Worm (Caenorhabditis elegans) whole organism, L2 larva: ENCODE results near the gene F08F3.8.

ENCODE experiments used
- C34F6.9 ChIP-seq: fragments of 150-350 bp; optimal IDR thresholded peaks from 2 replicates; lab custom pipeline; 2014; ENCODE audit warnings: missing biosample characterization, missing genetic modification characterization
- lin-39 ChIP-seq: fragments of 150-350 bp; optimal IDR thresholded peaks from 2 replicates; lab custom pipeline; 2014; ENCODE audit warnings: missing biosample characterization, missing genetic modification reagents, missing genetic modification characterization
- nhr-237 ChIP-seq: fragments of 150-350 bp; optimal IDR thresholded peaks from 2 replicates; lab custom pipeline; 2014; ENCODE audit warnings: missing biosample characterization, missing genetic modification characterization
- unc-62 ChIP-seq: fragments of 150-350 bp; optimal IDR thresholded peaks from 2 replicates; lab custom pipeline; 2014; ENCODE audit warnings: missing biosample characterization, missing genetic modification reagents, missing genetic modification characterization

ce11 chrV:5477719-5478118 is 45.3 kb upstream of the F08F3.8 start:
- TF ChIP-seq lin-39 (no peak), unc-62 (GFP tag; lab: Kevin White, UChicago) (no peak), C34F6.9 (tag; lab: Kevin White, UChicago) (no peak), nhr-237 (no peak)
